Fruit fly (Drosophila melanogaster): Measurements from ENCODE around the gene eIF5B.
A peak's percentile ranks its signal among the peaks of the same experiment; 100 is the strongest.

The eIF5B gene

dm6 chr3L:3381869-3382488 lies 78.8 kb downstream of the eIF5B start (continued):
- TF ChIP-seq CG15479 (GFP tag; optimal IDR thresholded peaks at IDR 0.05) (no peak), esg (GFP tag; conservative IDR thresholded peaks at IDR 0.05) (peak; percentile 63), PHDP (tag; optimal IDR thresholded peaks at IDR 0.05) (peak; percentile 62), fd102C (GFP tag; optimal IDR thresholded peaks at IDR 0.05) (no peak), CG11085 (GFP tag; IDR thresholded peaks at IDR 0.05) (peak; percentile 52), CG17829 (tag; optimal IDR thresholded peaks at IDR 0.05) (no peak), CG2120 (GFP tag; optimal IDR thresholded peaks at IDR 0.05) (peak; percentile 23), CG14667 (GFP tag; IDR thresholded peaks at IDR 0.05) (peak; percentile 42; the same call in 1 of the 2 replicates), sqz (GFP tag; optimal IDR thresholded peaks at IDR 0.05) (no peak), Doc3 (GFP tag; IDR thresholded peaks at IDR 0.05; ENCODE audit: partially characterized antibody) (no peak), CG18262 (tag; optimal IDR thresholded peaks at IDR 0.05) (no peak), lov (optimal IDR thresholded peaks at IDR 0.05) (no peak), lov (GFP tag; IDR thresholded peaks at IDR 0.05) (0 out of 3 replicates have a peak, but pooled peaks have one; percentile 8), CG7372 (GFP tag; IDR thresholded peaks at IDR 0.05) (0 out of 2 replicates have a peak, but pooled peaks have one; percentile 18), sima (GFP tag; optimal IDR thresholded peaks at IDR 0.05) (no peak), sug (tag; optimal IDR thresholded peaks at IDR 0.05) (no peak), D19A (tag; optimal IDR thresholded peaks at IDR 0.05) (no peak), CG3726 (GFP tag; IDR thresholded peaks at IDR 0.05) (0 out of 3 replicates have a peak, but pooled peaks have one; percentile 26), CG13775 (GFP tag; optimal IDR thresholded peaks at IDR 0.05) (no peak), CG6683 (GFP tag; optimal IDR thresholded peaks at IDR 0.05) (no peak), CG17612 (GFP tag; IDR thresholded peaks at IDR 0.05) (0 out of 2 replicates have a peak, but pooled peaks have one; percentile 41), CG34376 (GFP tag; optimal IDR thresholded peaks at IDR 0.05) (no peak), CG1233 (GFP tag; optimal IDR thresholded peaks at IDR 0.05) (no peak), CG3838 (GFP tag; optimal IDR thresholded peaks at IDR 0.05) (no peak), CG11695 (GFP tag; IDR thresholded peaks at IDR 0.05) (peak; percentile 69), Fer2 (tag; optimal IDR thresholded peaks at IDR 0.05) (peak; percentile 9), NfI (GFP tag; optimal IDR thresholded peaks at IDR 0.05) (peak; percentile 11), CG14050 (GFP tag; IDR thresholded peaks at IDR 0.05) (0 out of 3 replicates have a peak, but pooled peaks have one; percentile 31), Sox102F (GFP tag; optimal IDR thresholded peaks at IDR 0.05) (peak; percentile 75), Fer3 (tag; optimal IDR thresholded peaks at IDR 0.05) (peak; percentile 63), pita (GFP tag; optimal IDR thresholded peaks at IDR 0.05) (no peak), tio (GFP tag; optimal IDR thresholded peaks at IDR 0.05) (no peak), eve (GFP tag; optimal IDR thresholded peaks at IDR 0.05) (no peak), slbo (GFP tag; IDR thresholded peaks at IDR 0.05) (peak; percentile 88), Dek (tag; optimal IDR thresholded peaks at IDR 0.05) (peak; percentile 47), z (GFP tag; IDR thresholded peaks at IDR 0.05) (no peak), ci (GFP tag; IDR thresholded peaks at IDR 0.05) (peak; percentile 64), fd64A (GFP tag; optimal IDR thresholded peaks at IDR 0.05) (no peak), ssp (GFP tag; IDR thresholded peaks at IDR 0.05) (no peak), Lhr (GFP tag; optimal IDR thresholded peaks at IDR 0.05) (no peak), H15 (GFP tag; IDR thresholded peaks at IDR 0.05) (peak; percentile 51; the same call in 1 of the 3 replicates), Hmx (GFP tag; optimal IDR thresholded peaks at IDR 0.05) (no peak), corto (GFP tag; optimal IDR thresholded peaks at IDR 0.05) (no peak), ems (GFP tag; optimal IDR thresholded peaks at IDR 0.05) (no peak), dm (GFP tag; optimal IDR thresholded peaks at IDR 0.05) (no peak), CkIIα-i1 (GFP tag; IDR thresholded peaks at IDR 0.05) (no peak), jing (GFP tag; optimal IDR thresholded peaks at IDR 0.05) (no peak), pros (GFP tag; optimal IDR thresholded peaks at IDR 0.05) (no peak), CG12942 (GFP tag; optimal IDR thresholded peaks at IDR 0.05) (no peak), CG8089 (GFP tag; optimal IDR thresholded peaks at IDR 0.05) (no peak)
